Worm (Caenorhabditis elegans): ENCODE results near the gene R07E5.4.

R07E5.4 gene

DNA sequence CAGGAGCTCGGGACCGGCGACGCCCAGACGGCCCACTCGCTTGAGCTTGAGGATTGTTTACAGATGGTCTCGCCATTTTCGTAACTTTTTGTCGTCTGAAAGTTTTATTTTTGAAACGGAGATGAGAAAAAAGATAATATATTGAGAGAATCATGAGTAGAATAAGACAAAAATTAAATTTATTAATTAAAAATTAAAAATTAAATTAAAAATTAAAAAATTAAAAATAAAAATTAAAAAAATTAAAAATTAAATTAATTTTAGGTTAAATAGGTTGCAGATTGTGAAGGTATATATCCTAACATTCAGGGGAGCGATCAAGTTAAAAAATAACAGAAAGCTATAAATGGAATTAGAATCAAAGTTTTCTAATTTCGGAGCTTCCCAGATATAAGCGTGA is 14.9 kb upstream of the R07E5.4 start, which contains the start of gene B0284.3:
Gene B0284.3, minus strand, starts transcription at position 101 of the 400 bp plus-strand sequence.
- TF ChIP-seq dao-5 (tag; optimal IDR thresholded peaks at IDR 0.05) (no peak), him-1 (tag; optimal IDR thresholded peaks at IDR 0.05) (no peak), W03F9.2 (tag; optimal IDR thresholded peaks at IDR 0.05) (no peak)

DNA sequence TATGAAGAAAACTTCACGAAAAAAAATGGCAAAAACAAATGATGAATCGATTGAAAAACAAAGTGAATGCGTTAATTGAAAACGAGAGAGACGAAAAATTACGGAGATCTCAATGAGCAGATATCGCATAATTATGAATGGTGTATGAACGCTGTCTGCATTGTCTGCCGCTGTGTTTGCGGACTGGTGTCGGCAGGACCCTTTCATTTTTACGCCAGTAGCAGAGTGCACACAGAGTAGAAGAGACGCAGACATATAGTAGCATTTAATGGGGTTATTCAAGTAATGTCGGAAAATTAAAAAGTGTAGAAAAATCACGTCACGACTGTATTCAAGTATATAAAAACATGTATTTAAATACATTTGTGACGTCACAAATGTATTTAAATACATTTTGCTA is 13.8 kb upstream of the R07E5.4 start:
- TF ChIP-seq dao-5 (tag; optimal IDR thresholded peaks at IDR 0.05) (no peak), W03F9.2 (tag; optimal IDR thresholded peaks at IDR 0.05) (no peak), him-1 (tag; optimal IDR thresholded peaks at IDR 0.05) (no peak)

- no peak for TF ChIP-seq him-1 (tag; optimal IDR thresholded peaks at IDR 0.05)
- no peak for TF ChIP-seq dao-5 (tag; optimal IDR thresholded peaks at IDR 0.05)
- TF ChIP-seq W03F9.2 (tag; optimal IDR thresholded peaks at IDR 0.05) = no peak
These were observed 13.3 kb upstream of the R07E5.4 start, which contains the start of gene pals-27 for ce11 chrIII:4381343-4381742. pals-27 (plus strand) TSS chrIII:4381643.

- no peak for TF ChIP-seq dao-5 (tag; optimal IDR thresholded peaks at IDR 0.05)
- no peak for TF ChIP-seq W03F9.2 (tag; optimal IDR thresholded peaks at IDR 0.05)
- TF ChIP-seq him-1 (tag; optimal IDR thresholded peaks at IDR 0.05) = no peak
These were observed 12.5 kb upstream of the R07E5.4 start for ce11 chrIII:4382118-4382517.

DNA sequence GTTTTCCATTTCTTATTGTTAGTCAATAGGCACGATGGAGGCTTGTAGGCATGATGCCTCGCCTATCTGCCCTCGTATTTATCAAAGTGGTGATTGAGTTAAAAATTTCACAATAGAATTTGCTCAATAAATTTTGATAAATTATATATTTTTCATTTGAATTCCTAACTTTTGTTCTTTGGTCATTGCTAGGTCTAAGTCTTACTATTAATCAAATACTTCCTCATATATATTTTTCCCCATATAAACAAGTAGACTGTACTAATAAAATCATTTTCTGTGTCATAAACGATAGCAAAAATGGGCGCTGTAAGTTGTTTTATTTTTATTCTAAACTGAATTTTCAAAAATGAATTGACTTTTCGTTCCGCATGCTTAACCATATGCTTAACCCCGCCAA is 10.1 kb upstream of the R07E5.4 start, which contains the start of gene pals-28:
Gene pals-28, plus strand, starts transcription at position 301 of the 400 bp plus-strand sequence.
- no peak for TF ChIP-seq dao-5 (tag; optimal IDR thresholded peaks at IDR 0.05)
- TF ChIP-seq him-1 (tag; optimal IDR thresholded peaks at IDR 0.05) = no peak
- TF ChIP-seq W03F9.2 (tag; optimal IDR thresholded peaks at IDR 0.05) = no peak

- no peak for TF ChIP-seq W03F9.2 (tag; optimal IDR thresholded peaks at IDR 0.05)
- no peak for TF ChIP-seq dao-5 (tag; optimal IDR thresholded peaks at IDR 0.05)
- no peak for TF ChIP-seq him-1 (tag; optimal IDR thresholded peaks at IDR 0.05)
These were observed 4.2 kb upstream of the R07E5.4 start for ce11 chrIII:4390421-4390820.

- TF ChIP-seq him-1 (tag; optimal IDR thresholded peaks at IDR 0.05) (no peak), dao-5 (tag; optimal IDR thresholded peaks at IDR 0.05) (no peak), W03F9.2 (tag; optimal IDR thresholded peaks at IDR 0.05) (no peak)
These were observed 3.3 kb upstream of the R07E5.4 start for ce11 chrIII:4391319-4391718.

DNA sequence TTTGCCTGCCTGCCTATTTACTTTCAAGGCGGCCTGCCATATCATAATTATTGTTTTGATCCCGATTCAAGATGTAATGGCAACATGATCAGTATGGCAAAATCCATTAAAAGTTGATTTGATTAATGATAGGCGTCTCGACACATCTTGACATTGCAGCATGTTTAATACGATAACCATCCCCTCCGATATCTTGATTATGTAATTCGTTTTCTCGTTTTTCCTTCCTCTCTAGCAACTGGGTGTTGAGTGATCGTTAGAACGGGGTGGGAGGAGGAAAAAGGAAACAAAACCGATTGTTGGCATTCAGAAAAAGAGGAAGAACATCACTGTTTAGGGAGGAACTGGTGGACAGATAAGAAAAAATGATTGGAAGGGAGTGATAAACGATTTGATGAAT is 2.7 kb upstream of the R07E5.4 start:
- TF ChIP-seq dao-5 (tag; optimal IDR thresholded peaks at IDR 0.05) = no peak
- TF ChIP-seq him-1 (tag; optimal IDR thresholded peaks at IDR 0.05) = no peak
- no peak for TF ChIP-seq W03F9.2 (tag; optimal IDR thresholded peaks at IDR 0.05)

DNA sequence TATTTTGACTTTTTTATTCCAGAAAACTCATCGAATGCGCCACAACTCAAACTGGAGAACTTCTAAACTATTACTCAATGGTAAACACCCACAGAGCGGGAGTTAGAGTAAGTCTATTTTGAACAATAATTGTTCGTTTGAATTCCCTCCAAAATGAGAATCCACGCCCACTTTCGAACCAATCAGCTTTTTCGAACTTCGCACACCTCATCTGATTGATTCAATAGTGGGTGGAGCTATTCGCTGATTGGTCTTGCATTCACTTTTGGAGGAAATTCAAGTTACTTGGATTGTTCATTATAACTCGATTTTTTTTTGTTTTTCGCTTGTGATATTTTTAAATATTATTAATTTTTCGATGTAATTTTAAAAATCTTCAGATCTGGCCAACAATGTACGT is 1.3 kb downstream of the R07E5.4 start:
- TF ChIP-seq W03F9.2 (tag; optimal IDR thresholded peaks at IDR 0.05) = no peak
- TF ChIP-seq him-1 (tag; optimal IDR thresholded peaks at IDR 0.05) = no peak
- TF ChIP-seq dao-5 (tag; optimal IDR thresholded peaks at IDR 0.05) = no peak

DNA sequence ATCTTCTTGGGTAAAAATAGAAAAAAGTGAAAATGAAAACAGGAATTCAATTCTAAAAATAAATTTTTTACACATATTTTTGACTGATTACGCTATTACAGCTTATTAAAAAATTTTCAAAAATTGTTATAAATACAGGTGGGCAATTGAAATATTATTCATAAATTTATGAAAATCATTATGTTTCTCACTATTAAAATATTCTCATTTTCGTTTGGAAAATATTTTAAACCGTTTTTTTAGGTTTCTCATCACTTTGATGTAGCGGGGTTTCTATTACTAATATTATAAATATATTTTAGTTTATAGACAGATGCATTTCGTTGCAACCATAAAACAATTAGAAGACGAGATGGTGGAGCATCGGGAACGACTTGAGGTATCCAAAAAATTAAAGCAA is 2.5 kb downstream of the R07E5.4 start, which contains the start of gene R07E5.5:
Gene R07E5.5, plus strand, starts transcription at position 301 of the 400 bp plus-strand sequence.
- TF ChIP-seq W03F9.2 (tag; optimal IDR thresholded peaks at IDR 0.05) = no peak
- no peak for TF ChIP-seq dao-5 (tag; optimal IDR thresholded peaks at IDR 0.05)
- TF ChIP-seq him-1 (tag; optimal IDR thresholded peaks at IDR 0.05) = no peak

- no peak for TF ChIP-seq W03F9.2 (tag; optimal IDR thresholded peaks at IDR 0.05)
These were observed 3.9 kb downstream of the R07E5.4 start, which contains the start of gene R07E5.6 for ce11 chrIII:4398463-4398862. R07E5.6 (plus strand) TSS chrIII:4398763.

ce11 chrIII:4401142-4401541 is 6.5 kb downstream of the R07E5.4 start, which contains the start of gene R07E5.15:
R07E5.15 (plus strand) TSS chrIII:4401442.
- TF ChIP-seq him-1 (tag; optimal IDR thresholded peaks at IDR 0.05) = no peak
- TF ChIP-seq dao-5 (tag; optimal IDR thresholded peaks at IDR 0.05) = no peak
- no peak for TF ChIP-seq W03F9.2 (tag; optimal IDR thresholded peaks at IDR 0.05)

ce11 chrIII:4404339-4404836 is 9.8 kb downstream of the R07E5.4 start, which contains the start of the genes R07E5.17 and snfc-5:
R07E5.17 (minus strand) TSS chrIII:4404436.
snfc-5 (plus strand) TSS chrIII:4404786.
- TF ChIP-seq W03F9.2 (tag; optimal IDR thresholded peaks at IDR 0.05) (no peak), him-1 (tag; optimal IDR thresholded peaks at IDR 0.05) (no peak), dao-5 (tag; optimal IDR thresholded peaks at IDR 0.05) (no peak)

ce11 chrIII:4405986-4406385 is 11.4 kb downstream of the R07E5.4 start, which contains the start of gene rnp-4:
rnp-4 (plus strand) TSS chrIII:4406286.
- TF ChIP-seq him-1 (tag; optimal IDR thresholded peaks at IDR 0.05) (no peak), dao-5 (tag; optimal IDR thresholded peaks at IDR 0.05) (no peak), W03F9.2 (tag; optimal IDR thresholded peaks at IDR 0.05) (no peak)

DNA sequence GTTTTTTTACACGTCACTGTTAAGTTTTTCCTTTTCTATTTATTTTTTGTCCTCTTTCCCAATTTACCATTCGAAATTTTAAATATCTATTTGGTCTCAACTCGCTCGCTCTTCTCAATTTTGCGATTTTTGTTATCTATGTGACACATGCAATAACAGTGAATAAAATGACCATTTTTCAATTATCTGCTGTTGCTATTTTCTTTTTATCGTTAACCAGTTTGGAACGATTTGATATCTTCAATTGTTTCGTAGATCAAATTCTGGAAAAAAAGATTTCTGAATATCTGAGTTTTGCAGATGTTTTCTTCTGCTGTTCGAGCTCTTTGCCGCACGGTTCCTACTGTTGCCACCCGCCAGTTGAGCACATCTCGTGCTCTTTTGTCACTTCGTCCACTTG is 12.5 kb downstream of the R07E5.4 start, which contains the start of gene prdx-3:
Gene prdx-3, plus strand, starts transcription at position 301 of the 400 bp plus-strand sequence.
- TF ChIP-seq him-1 (tag; optimal IDR thresholded peaks at IDR 0.05) (no peak), dao-5 (tag; optimal IDR thresholded peaks at IDR 0.05) (no peak), W03F9.2 (tag; optimal IDR thresholded peaks at IDR 0.05) (no peak)
